Worm (Caenorhabditis elegans) whole organism, L4/young adult: ENCODE results near the gene irld-25.

Experiments used
- W03F9.2 ChIP-seq: fragments of 150-350 bp; optimal IDR thresholded peaks from 2 replicates; lab custom pipeline; 2014; ENCODE audit warnings: missing biosample characterization, missing genetic modification characterization
- dao-5 ChIP-seq: sonication (generic microtip); optimal IDR thresholded peaks from 2 replicates; lab custom pipeline; 2016; ENCODE audit warnings: missing genotype, missing genetic modification characterization, moderate library complexity, missing compliant biosample characterization

DNA sequence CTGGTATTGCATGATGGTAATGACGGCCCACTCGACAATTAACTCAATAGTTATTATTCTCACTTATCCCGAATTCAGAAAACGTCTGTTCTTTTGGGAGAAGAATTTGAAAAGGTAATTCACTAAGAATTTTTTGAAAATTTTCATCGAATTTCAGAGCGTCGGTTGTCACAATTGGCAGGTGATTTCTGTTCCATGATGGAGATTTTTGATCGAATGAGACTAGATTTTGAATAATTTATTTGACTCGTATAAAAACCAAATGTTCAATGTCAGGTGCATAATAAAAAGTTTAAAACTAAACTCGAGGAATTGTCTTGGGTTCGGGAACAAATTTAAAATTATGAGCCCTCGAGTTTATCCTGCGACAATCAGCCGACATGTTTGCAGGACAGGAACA, 4.7 kb upstream of the irld-25 start, which contains the start of gene sri-25:
- TF ChIP-seq W03F9.2 (tag; lab: Kevin White, UChicago): no peak
- TF ChIP-seq dao-5 (tag; lab: Kevin White, UChicago): no peak
